Fruit fly (Drosophila melanogaster) whole organism, embryonic: ENCODE results near the gene kraken.
A peak's percentile ranks its signal among the peaks of the same experiment; 100 is the strongest.

Experiments
- ATbp ChIP-seq: fragments of 200-800 bp; sonication (Bioruptor generic); optimal IDR thresholded peaks from 2 replicates; lab custom pipeline; 2017; ENCODE audit warnings: missing biosample characterization, mild to moderate bottlenecking, missing genetic modification characterization, missing genetic modification reagents
- Asciz ChIP-seq: fragments of 200-800 bp; sonication (Bioruptor generic); optimal IDR thresholded peaks from 2 replicates; lab custom pipeline; 2017; ENCODE audit warnings: missing biosample characterization, mild to moderate bottlenecking, missing genetic modification characterization, missing genetic modification reagents
- B-H1 ChIP-seq: fragments of 200-800 bp; sonication (Bioruptor generic); IDR thresholded peaks from 3 replicates; pipeline ENCODE4 v1.3.6; 2022; ENCODE audit warnings: missing biosample characterization, missing genetic modification characterization
- CG10209 ChIP-seq: fragments of 200-800 bp; sonication (Bioruptor generic); optimal IDR thresholded peaks from 3 replicates; lab custom pipeline; 2017; ENCODE audit warnings: missing biosample characterization, mild to moderate bottlenecking, missing genetic modification characterization, missing genetic modification reagents
- CG10274 ChIP-seq: fragments of 200-800 bp; sonication (Bioruptor generic); optimal IDR thresholded peaks from 3 replicates; lab custom pipeline; 2017; ENCODE audit warnings: missing biosample characterization, mild to moderate bottlenecking, missing genetic modification characterization
- CG12155 ChIP-seq: fragments of 200-800 bp; sonication (Bioruptor generic); optimal IDR thresholded peaks from 3 replicates; lab custom pipeline; 2016; ENCODE audit warnings: missing biosample characterization, missing genetic modification characterization
- CG13624 ChIP-seq: fragments of 200-800 bp; sonication (Bioruptor generic); optimal IDR thresholded peaks from 2 replicates; lab custom pipeline; 2016; ENCODE audit warnings: missing biosample characterization, missing genetic modification characterization
- CG15601 ChIP-seq: fragments of 200-800 bp; sonication (Bioruptor generic); optimal IDR thresholded peaks from 3 replicates; lab custom pipeline; 2019; ENCODE audit warnings: missing biosample characterization, mild to moderate bottlenecking, missing genetic modification characterization, moderate library complexity
- CG17912 ChIP-seq: fragments of 200-800 bp; sonication (Bioruptor generic); optimal IDR thresholded peaks from 2 replicates; lab custom pipeline; 2018; ENCODE audit warnings: missing biosample characterization, mild to moderate bottlenecking, missing genetic modification characterization
- CG18262 ChIP-seq: fragments of 200-800 bp; optimal IDR thresholded peaks from 3 replicates; lab custom pipeline; 2019; ENCODE audit warnings: missing biosample characterization, mild to moderate bottlenecking, missing genetic modification characterization, moderate library complexity
- CG2889 ChIP-seq: fragments of 200-800 bp; sonication (Bioruptor generic); IDR thresholded peaks from 3 replicates; pipeline ENCODE4 v1.3.6; 2022; ENCODE audit warnings: missing biosample characterization, missing genetic modification characterization
- CG30020 ChIP-seq: fragments of 200-800 bp; optimal IDR thresholded peaks from 2 replicates; lab custom pipeline; 2019; ENCODE audit warnings: missing biosample characterization, mild to moderate bottlenecking, missing genetic modification characterization, moderate library complexity
- CG30431 ChIP-seq: fragments of 200-800 bp; sonication (Bioruptor generic); optimal IDR thresholded peaks from 2 replicates; lab custom pipeline; 2017; ENCODE audit warnings: missing biosample characterization, missing genetic modification characterization
- CG34224 ChIP-seq: fragments of 200-800 bp; sonication (Bioruptor generic); IDR thresholded peaks from 3 replicates; pipeline ENCODE4 v1.3.6; 2022; ENCODE audit warnings: missing biosample characterization, missing genetic modification characterization; ENCODE audit not compliant: partially characterized antibody
- CG3847 ChIP-seq: fragments of 200-800 bp; sonication (Bioruptor generic); IDR thresholded peaks from 2 replicates; pipeline ENCODE4 v1.3.6; 2022; ENCODE audit warnings: missing biosample characterization, missing genetic modification characterization
- CG42726 ChIP-seq: fragments of 200-800 bp; sonication (Bioruptor generic); IDR thresholded peaks from 2 replicates; pipeline ENCODE4 v1.3.6; 2022; ENCODE audit warnings: missing biosample characterization, missing genetic modification characterization; ENCODE audit not compliant: partially characterized antibody
- CG4707 ChIP-seq: fragments of 200-800 bp; sonication (Bioruptor generic); optimal IDR thresholded peaks from 2 replicates; lab custom pipeline; 2018; ENCODE audit warnings: missing biosample characterization, mild to moderate bottlenecking, missing genetic modification characterization, moderate library complexity
- CG8290 ChIP-seq, 3 experiments: fragments of 200-800 bp; sonication (Bioruptor generic); optimal IDR thresholded peaks; 2 replicates each; lab custom pipeline; 2016 to 2019; ENCODE audit warnings: missing biosample characterization in 3 of 3, missing genetic modification characterization in 3 of 3, mild to moderate bottlenecking in 2 of 3, moderate library complexity in 1 of 3
- Camta ChIP-seq: fragments of 200-800 bp; sonication (Bioruptor generic); optimal IDR thresholded peaks from 2 replicates; lab custom pipeline; 2016; ENCODE audit warnings: missing biosample characterization, missing genetic modification characterization
- Deaf1 ChIP-seq: fragments of 200-800 bp; optimal IDR thresholded peaks from 3 replicates; lab custom pipeline; 2019; ENCODE audit warnings: missing biosample characterization, mild to moderate bottlenecking, missing genetic modification characterization, moderate library complexity
- Dfd ChIP-seq, 2 experiments: fragments of >200 bp; optimal IDR thresholded peaks; 2 replicates each; lab custom pipeline; 2017; ENCODE audit warnings: missing biosample characterization in 2 of 2, missing genetic modification characterization in 2 of 2
- Drgx ChIP-seq: fragments of 200-800 bp; sonication (Bioruptor generic); IDR thresholded peaks from 2 replicates; pipeline ENCODE4 v1.3.6; 2022; ENCODE audit warnings: missing biosample characterization, missing genetic modification characterization
- Ets65A ChIP-seq: fragments of 200-800 bp; sonication (Bioruptor generic); peaks from one replicate; lab custom pipeline; 2016; ENCODE audit warnings: missing biosample characterization, missing genetic modification characterization
- Ets97D ChIP-seq: fragments of 200-800 bp; sonication (Bioruptor generic); optimal IDR thresholded peaks from 3 replicates; lab custom pipeline; 2016; ENCODE audit warnings: missing biosample characterization, missing genetic modification characterization
- Gsc ChIP-seq: fragments of 200-800 bp; sonication (Bioruptor generic); IDR thresholded peaks from 2 replicates; pipeline ENCODE4 v1.3.6; 2022; ENCODE audit warnings: missing biosample characterization, missing genetic modification characterization
- HmgZ ChIP-seq: fragments of 200-800 bp; sonication (Bioruptor generic); optimal IDR thresholded peaks from 2 replicates; lab custom pipeline; 2018; ENCODE audit warnings: missing biosample characterization, mild to moderate bottlenecking, missing genetic modification characterization
- Rfx ChIP-seq: fragments of 200-800 bp; sonication (Bioruptor generic); IDR thresholded peaks from 2 replicates; pipeline ENCODE4 v1.3.6; 2022; ENCODE audit warnings: missing biosample characterization, missing genetic modification characterization
- Trl ChIP-seq, 3 experiments: fragments of >200 bp in 2 of 3; fragments of 200-800 bp in 1 of 3; sonication (Bioruptor generic) in 1 of 3; optimal IDR thresholded peaks; 2 replicates in 1 of 3; 3 replicates in 2 of 3; lab custom pipeline; 2016 to 2017; ENCODE audit warnings: missing biosample characterization in 1 of 3, missing genetic modification characterization in 1 of 3
- Xrp1 ChIP-seq: fragments of 200-800 bp; sonication (Bioruptor generic); IDR thresholded peaks from 2 replicates; pipeline ENCODE4 v1.3.6; 2022; ENCODE audit warnings: missing biosample characterization, missing genetic modification characterization
- aop ChIP-seq: fragments of 200-800 bp; sonication (Bioruptor generic); IDR thresholded peaks from 2 replicates; pipeline ENCODE4 v1.3.6; 2022; ENCODE audit warnings: missing biosample characterization, missing genetic modification characterization
- ato ChIP-seq: fragments of 200-800 bp; sonication (Bioruptor generic); IDR thresholded peaks from 2 replicates; pipeline ENCODE4 v1.3.6; 2022; ENCODE audit warnings: missing biosample characterization, missing genetic modification characterization; ENCODE audit not compliant: partially characterized antibody
- chm ChIP-seq: fragments of 200-800 bp; sonication (Bioruptor generic); IDR thresholded peaks from 2 replicates; pipeline ENCODE4 v1.3.6; 2022; ENCODE audit warnings: missing biosample characterization, missing genetic modification characterization
- dmrt11E ChIP-seq: fragments of 200-800 bp; sonication (Bioruptor generic); optimal IDR thresholded peaks from 3 replicates; lab custom pipeline; 2018; ENCODE audit warnings: missing biosample characterization, mild to moderate bottlenecking, missing genetic modification characterization, moderate library complexity
- dysf ChIP-seq: fragments of 200-800 bp; sonication (Bioruptor generic); IDR thresholded peaks from 3 replicates; pipeline ENCODE4 v1.3.6; 2022; ENCODE audit warnings: missing biosample characterization, missing genetic modification characterization
- en ChIP-seq: fragments of 200-800 bp; sonication (Bioruptor generic); optimal IDR thresholded peaks from 2 replicates; lab custom pipeline; 2016; ENCODE audit warnings: missing biosample characterization, missing genetic modification characterization
- fru ChIP-seq: fragments of >200 bp; optimal IDR thresholded peaks from 2 replicates; lab custom pipeline; 2017
- gro ChIP-seq: fragments of 200-800 bp; sonication (Bioruptor generic); optimal IDR thresholded peaks from 2 replicates; lab custom pipeline; 2016; ENCODE audit warnings: missing biosample characterization, missing genetic modification characterization
- inv ChIP-seq: fragments of 200-800 bp; sonication (Bioruptor generic); IDR thresholded peaks from 2 replicates; pipeline ENCODE4 v1.3.6; 2022; ENCODE audit warnings: missing biosample characterization, missing genetic modification characterization; ENCODE audit not compliant: partially characterized antibody
- luna ChIP-seq: fragments of 200-800 bp; sonication (Bioruptor generic); optimal IDR thresholded peaks from 2 replicates; lab custom pipeline; 2016; ENCODE audit warnings: missing biosample characterization, missing genetic modification characterization
- odd ChIP-seq: fragments of 200-800 bp; sonication (Bioruptor generic); optimal IDR thresholded peaks from 2 replicates; lab custom pipeline; 2017; ENCODE audit warnings: missing biosample characterization, mild to moderate bottlenecking, missing genetic modification characterization
- pum ChIP-seq: fragments of 200-800 bp; sonication (Bioruptor generic); optimal IDR thresholded peaks from 2 replicates; lab custom pipeline; 2016; ENCODE audit warnings: missing biosample characterization, missing genetic modification characterization
- pzg ChIP-seq: fragments of 200-800 bp; sonication (Bioruptor generic); optimal IDR thresholded peaks from 3 replicates; lab custom pipeline; 2018; ENCODE audit warnings: missing biosample characterization, mild to moderate bottlenecking, missing genetic modification characterization, moderate library complexity
- scrt ChIP-seq: fragments of 200-800 bp; sonication (Bioruptor generic); optimal IDR thresholded peaks from 2 replicates; lab custom pipeline; 2018; ENCODE audit warnings: missing biosample characterization, mild to moderate bottlenecking, missing genetic modification characterization, moderate library complexity
- sd ChIP-seq: fragments of 200-800 bp; sonication (Bioruptor generic); optimal IDR thresholded peaks from 3 replicates; lab custom pipeline; 2018; ENCODE audit warnings: missing biosample characterization, mild to moderate bottlenecking, missing genetic modification characterization, moderate library complexity
- so ChIP-seq: fragments of 200-800 bp; sonication (Bioruptor generic); IDR thresholded peaks from 3 replicates; pipeline ENCODE4 v1.3.6; 2022; ENCODE audit warnings: missing biosample characterization, missing genetic modification characterization
- tgo ChIP-seq: fragments of 200-800 bp; sonication (Bioruptor generic); IDR thresholded peaks from 3 replicates; pipeline ENCODE4 v1.3.6; 2022; ENCODE audit warnings: missing biosample characterization, missing genetic modification characterization
- tna ChIP-seq: fragments of 200-800 bp; sonication (Bioruptor generic); IDR thresholded peaks from 2 replicates; pipeline ENCODE4 v1.3.6; 2022; ENCODE audit warnings: missing biosample characterization, missing genetic modification characterization; ENCODE audit not compliant: partially characterized antibody
- trem ChIP-seq: fragments of 200-800 bp; optimal IDR thresholded peaks from 3 replicates; lab custom pipeline; 2019; ENCODE audit warnings: missing biosample characterization, mild to moderate bottlenecking, missing genetic modification characterization, moderate library complexity
- unc-4 ChIP-seq: fragments of 200-800 bp; sonication (Bioruptor generic); IDR thresholded peaks from 2 replicates; pipeline ENCODE4 v1.3.6; 2022; ENCODE audit warnings: missing biosample characterization, missing genetic modification characterization; ENCODE audit not compliant: partially characterized antibody
- vnd ChIP-seq: fragments of 200-800 bp; sonication (Bioruptor generic); IDR thresholded peaks from 3 replicates; pipeline ENCODE4 v1.3.6; 2022; ENCODE audit warnings: missing biosample characterization, missing genetic modification characterization; ENCODE audit not compliant: partially characterized antibody
- zfh1 ChIP-seq: fragments of 200-800 bp; sonication (Bioruptor generic); IDR thresholded peaks from 3 replicates; pipeline ENCODE4 v1.3.6; 2022; ENCODE audit warnings: missing biosample characterization, missing genetic modification characterization

kraken gene

DNA sequence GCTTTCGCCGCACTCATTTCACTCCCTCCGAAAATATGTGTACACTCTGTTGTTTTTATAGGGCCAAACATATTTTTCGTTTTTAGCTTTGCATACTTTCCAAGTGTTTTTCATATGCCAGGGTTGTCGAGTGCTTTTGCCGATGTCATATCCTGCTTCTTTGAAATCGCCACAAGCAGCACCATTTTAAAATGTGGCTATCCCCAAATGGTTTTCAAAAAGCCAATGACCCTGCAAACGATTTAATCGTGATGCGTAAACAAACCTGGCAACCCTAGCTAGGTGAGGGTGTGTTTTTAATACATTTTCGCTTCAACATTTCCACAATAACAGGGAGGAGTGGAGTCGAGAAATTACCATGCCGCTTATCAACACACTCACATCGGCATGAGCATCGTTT, 39.9 kb downstream of the kraken start:
- TF ChIP-seq luna (GFP tag; lab: Kevin White, UChicago) (no peak), dmrt11E (tag; lab: Kevin White, UChicago) (no peak), tna (GFP tag; lab: Robert Waterston, UW) (no peak), Deaf1 (tag; lab: Kevin White, UChicago) (no peak), CG42726 (no peak), Trl (optimal IDR thresholded peaks at IDR 0.05; lab: Kevin White, UChicago) (no peak), Trl (GFP tag; optimal IDR thresholded peaks at IDR 0.05; lab: Kevin White, UChicago) (no peak), scrt (peak; percentile 47), inv (GFP tag; lab: Robert Waterston, UW) (no peak), CG2889 (GFP tag; lab: Robert Waterston, UW) (no peak), fru (lab: Kevin White, UChicago) (no peak), Xrp1 (0 out of 2 replicates have a peak, but pooled peaks have one; percentile 58), pum (peak; percentile 15), en (no peak), odd (GFP tag; lab: Kevin White, UChicago) (no peak), so (GFP tag; lab: Robert Waterston, UW) (no peak), CG12155 (GFP tag; lab: Kevin White, UChicago) (no peak), Rfx (GFP tag; lab: Robert Waterston, UW) (peak; percentile 53), CG10209 (GFP tag; lab: Kevin White, UChicago) (peak; percentile 25), CG30431 (GFP tag; lab: Kevin White, UChicago) (no peak), CG3847 (GFP tag; lab: Robert Waterston, UW) (0 out of 2 replicates have a peak, but pooled peaks have one; percentile 34), CG10274 (GFP tag; lab: Kevin White, UChicago) (no peak), B-H1 (peak; percentile 24; the same call in 1 of the 3 replicates), CG34224 (GFP tag; lab: Robert Waterston, UW) (no peak), sd (tag; lab: Kevin White, UChicago) (no peak), chm (GFP tag; lab: Robert Waterston, UW) (no peak), zfh1 (GFP tag; lab: Robert Waterston, UW) (no peak), CG15601 (tag; lab: Kevin White, UChicago) (no peak), HmgZ (tag; lab: Kevin White, UChicago) (no peak), Asciz (GFP tag; lab: Kevin White, UChicago) (no peak), gro (peak; percentile 2), trem (no peak), CG17912 (GFP tag; lab: Kevin White, UChicago) (no peak), unc-4 (no peak), Ets97D (GFP tag; lab: Kevin White, UChicago) (no peak), CG18262 (tag; lab: Kevin White, UChicago) (peak; percentile 30), ato (GFP tag; lab: Robert Waterston, UW) (no peak), pzg (GFP tag; lab: Kevin White, UChicago) (no peak), vnd (GFP tag; lab: Robert Waterston, UW) (no peak), ATbp (GFP tag; lab: Kevin White, UChicago) (peak; percentile 32), tgo (GFP tag; lab: Robert Waterston, UW) (no peak), Dfd (GFP tag; optimal IDR thresholded peaks at IDR 0.05; lab: Kevin White, UChicago) (no peak), CG30020 (no peak), Drgx (GFP tag; lab: Robert Waterston, UW) (no peak), CG8290 (GFP tag; optimal IDR thresholded peaks at IDR 0.05; lab: Kevin White, UChicago) (no peak), CG8290 (tag; optimal IDR thresholded peaks at IDR 0.05; lab: Kevin White, UChicago) (peak in 1 of 2 experiments; percentile 75), Gsc (GFP tag; lab: Robert Waterston, UW) (no peak), CG13624 (GFP tag; lab: Kevin White, UChicago) (no peak), CG4707 (GFP tag; lab: Kevin White, UChicago) (no peak), aop (GFP tag; lab: Robert Waterston, UW) (no peak), Camta (GFP tag; lab: Kevin White, UChicago) (peak; percentile 8), Ets65A (GFP tag; lab: Kevin White, UChicago) (peak; percentile 96), dysf (0 out of 3 replicates have a peak, but pooled peaks have one; percentile 9)
